Fruit fly (Drosophila melanogaster) whole organism, prepupa: ENCODE results near the gene intr.

ENCODE experiments used
- CG31627 ChIP-seq: fragments of 200-800 bp; sonication (Bioruptor generic); optimal IDR thresholded peaks from 3 replicates; lab custom pipeline; 2016; ENCODE audit warnings: missing biosample characterization, missing genetic modification characterization
- CG6854 ChIP-seq: fragments of 200-800 bp; sonication (Bioruptor generic); optimal IDR thresholded peaks from 2 replicates; lab custom pipeline; 2017; ENCODE audit warnings: missing biosample characterization, mild to moderate bottlenecking, missing genetic modification characterization
- Eip78C ChIP-seq: fragments of 200-800 bp; sonication (Bioruptor generic); peaks from one replicate; lab custom pipeline; 2016; ENCODE audit warnings: missing biosample characterization, missing genetic modification characterization
- Sox102F ChIP-seq: fragments of 200-800 bp; sonication (Bioruptor generic); optimal IDR thresholded peaks from 2 replicates; lab custom pipeline; 2016; ENCODE audit warnings: missing biosample characterization, mild to moderate bottlenecking, missing genetic modification characterization
- Sox15 ChIP-seq: fragments of 200-800 bp; sonication (Bioruptor generic); optimal IDR thresholded peaks from 3 replicates; lab custom pipeline; 2016; ENCODE audit warnings: missing biosample characterization, missing genetic modification characterization
- achi ChIP-seq: fragments of 200-800 bp; sonication (Bioruptor generic); optimal IDR thresholded peaks from 3 replicates; lab custom pipeline; 2016; ENCODE audit warnings: missing biosample characterization, missing genetic modification characterization
- fd59A ChIP-seq: fragments of 200-800 bp; sonication (Bioruptor generic); optimal IDR thresholded peaks from 2 replicates; lab custom pipeline; 2017; ENCODE audit warnings: missing biosample characterization, mild to moderate bottlenecking, missing genetic modification characterization, missing genetic modification reagents
- fd85E ChIP-seq: fragments of 200-800 bp; sonication (Bioruptor generic); optimal IDR thresholded peaks from 3 replicates; lab custom pipeline; 2016; ENCODE audit warnings: missing biosample characterization, missing genetic modification characterization
- pdm3 ChIP-seq: fragments of 200-800 bp; sonication (Bioruptor generic); optimal IDR thresholded peaks from 3 replicates; lab custom pipeline; 2016; ENCODE audit warnings: missing biosample characterization, missing genetic modification characterization
- salr ChIP-seq, 2 experiments: fragments of 200-800 bp; sonication (Bioruptor generic); optimal IDR thresholded peaks; 3 replicates each; lab custom pipeline; 2016 to 2018; ENCODE audit warnings: missing biosample characterization in 2 of 2, missing genetic modification characterization in 2 of 2, mild to moderate bottlenecking in 1 of 2
- ss ChIP-seq, 2 experiments: fragments of 200-800 bp; sonication (Bioruptor generic); optimal IDR thresholded peaks; 2 replicates in 1 of 2; 3 replicates in 1 of 2; lab custom pipeline; 2017 to 2018; ENCODE audit warnings: mild to moderate bottlenecking in 2 of 2, missing biosample characterization in 2 of 2, missing genetic modification characterization in 2 of 2, moderate library complexity in 1 of 2
- svp ChIP-seq: fragments of 200-800 bp; sonication (Bioruptor generic); peaks from one replicate; lab custom pipeline; 2016; ENCODE audit warnings: missing biosample characterization, missing genetic modification characterization

Gene intr

DNA sequence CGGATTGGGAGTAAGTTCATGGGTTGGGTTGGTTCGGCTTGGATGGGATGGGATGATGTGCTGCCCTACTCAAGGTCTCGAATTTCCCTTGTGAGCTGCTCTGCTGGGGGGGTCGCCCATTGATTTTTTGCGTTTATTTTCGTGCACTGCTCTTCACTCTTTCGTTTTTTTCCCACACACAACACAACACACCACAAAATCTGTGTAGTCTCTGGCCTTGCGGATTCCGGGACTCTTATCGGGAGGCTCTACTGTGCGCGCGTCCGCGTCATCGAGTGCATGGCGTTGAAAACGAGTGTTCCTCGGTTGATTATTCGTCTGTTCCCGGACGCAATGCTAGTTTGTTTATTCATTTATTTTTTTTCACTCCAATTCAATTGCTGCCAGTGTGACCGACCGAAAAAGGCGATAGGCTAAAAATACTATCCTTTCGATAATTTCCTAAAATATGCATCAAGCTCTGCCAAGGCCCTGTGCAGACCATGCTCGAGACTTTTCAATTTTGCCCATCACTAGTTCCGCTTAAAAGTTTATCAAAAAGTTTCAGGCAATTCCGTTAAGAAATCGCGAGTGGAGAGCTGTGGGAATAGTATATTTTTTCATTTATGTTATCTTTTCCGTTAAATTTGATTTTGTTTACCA is 41.4 kb downstream of the intr start, which contains the start of gene WASp (continued):
- TF ChIP-seq salr (GFP tag; optimal IDR thresholded peaks at IDR 0.05; lab: Kevin White, UChicago) (peak; percentile 9 to 57), fd85E (GFP tag; lab: Kevin White, UChicago) (peak; percentile 51), achi (GFP tag; lab: Kevin White, UChicago) (no peak), CG6854 (GFP tag; lab: Kevin White, UChicago) (peak; percentile 51), CG31627 (GFP tag; lab: Kevin White, UChicago) (peak; percentile 48), fd59A (GFP tag; lab: Kevin White, UChicago) (peak; percentile 3), Sox15 (GFP tag; lab: Kevin White, UChicago) (peak; percentile 21), ss (GFP tag; optimal IDR thresholded peaks at IDR 0.05; lab: Kevin White, UChicago) (peak in 1 of 2 experiments; percentile 55), Sox102F (GFP tag; lab: Kevin White, UChicago) (no peak), pdm3 (GFP tag; lab: Kevin White, UChicago) (peak; percentile 66)

DNA sequence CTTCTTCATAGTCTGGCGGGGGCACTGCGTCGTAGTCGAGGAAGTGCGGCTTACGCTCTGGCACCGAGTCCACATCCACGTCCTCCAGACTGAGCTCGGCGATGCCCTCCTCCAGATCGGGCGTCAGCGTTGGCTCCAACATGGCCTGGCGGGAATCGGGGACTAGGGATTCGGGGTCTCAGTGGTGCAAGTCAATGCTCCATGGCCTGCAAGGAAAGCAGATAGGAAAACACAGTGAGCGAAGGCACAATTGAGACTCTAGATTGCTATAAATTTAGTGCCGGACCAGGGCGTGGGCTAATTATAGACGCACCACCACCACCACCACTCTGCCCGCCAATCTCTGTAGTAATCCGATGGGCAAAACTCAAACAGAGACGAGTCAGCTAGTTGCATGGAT is 50.3 kb downstream of the intr start:
- TF ChIP-seq Eip78C (GFP tag; lab: Kevin White, UChicago) (peak; percentile 57), pdm3 (GFP tag; lab: Kevin White, UChicago) (no peak), svp (GFP tag; lab: Kevin White, UChicago) (peak; percentile 69)
